Worm (Caenorhabditis elegans): Measurements from ENCODE around the gene str-145.

- no peak for TF ChIP-seq unc-62 (GFP tag; optimal IDR thresholded peaks at IDR 0.05)
- TF ChIP-seq nhr-76 (tag; optimal IDR thresholded peaks at IDR 0.05), result no peak
Measured at ce11 chrV:8069637-8070036, 28.5 kb downstream of the str-145 start, which contains the start of gene str-143.

All from whole organism, mixed stage, embryonic.